Fruit fly (Drosophila melanogaster) S2 (cell line): ENCODE data around the gene CG15255.
"Not testable (repeated sequence)": the region's sequence is repeated elsewhere in the genome, so short reads cannot be mapped to it uniquely, and the experiment has no call there.

Experiments
- CG8478 ChIP-seq: fragments of >200 bp; optimal IDR thresholded peaks from 2 replicates; lab custom pipeline; 2018
- CTCF ChIP-seq, 2 experiments: fragments of >200 bp; optimal IDR thresholded peaks; 2 replicates each; lab custom pipeline; 2018

DNA sequence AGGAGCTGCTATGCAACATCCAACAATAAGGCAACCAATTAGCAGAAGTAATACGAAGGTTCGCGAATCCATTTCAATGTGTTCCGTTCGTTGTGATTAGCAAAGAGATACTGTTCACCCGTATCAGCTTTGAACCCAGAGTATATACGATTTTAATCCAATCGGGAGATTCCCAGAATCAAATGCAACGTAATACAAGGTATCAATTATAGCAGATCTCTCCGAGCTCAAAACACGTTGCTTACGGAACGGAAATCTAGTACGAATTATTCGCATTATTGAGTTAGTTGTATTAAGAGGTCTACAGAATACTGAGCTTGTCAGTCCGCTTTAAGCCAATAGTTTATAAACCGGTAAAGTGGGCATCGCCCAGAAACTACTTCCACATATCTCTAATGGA, 47.9 kb upstream of the CG15255 start, which contains the start of gene CG44141:
- TF ChIP-seq CG8478; CTCF (optimal IDR thresholded peaks at IDR 0.05; lab: Kevin White, UChicago): not testable (repeated sequence)
